Worm (Caenorhabditis elegans) whole organism, L3 larva: ENCODE data around the gene R02D5.3.

Experiments
- ZK546.5 ChIP-seq: sonication (generic microtip); optimal IDR thresholded peaks from 2 replicates; lab custom pipeline; 2017; ENCODE audit warnings: missing biosample characterization, missing genetic modification characterization
- ama-1 ChIP-seq: fragments of 150-350 bp; optimal IDR thresholded peaks from 2 replicates; lab custom pipeline; 2018
- ceh-28 ChIP-seq: fragments of 150-350 bp; optimal IDR thresholded peaks from 2 replicates; lab custom pipeline; 2014; ENCODE audit warnings: missing biosample characterization, missing genetic modification reagents, missing genetic modification characterization
- ceh-82 ChIP-seq: fragments of 150-350 bp; optimal IDR thresholded peaks from 2 replicates; lab custom pipeline; 2014; ENCODE audit warnings: missing biosample characterization, missing genetic modification characterization
- ceh-9 ChIP-seq: sonication (generic microtip); optimal IDR thresholded peaks from 2 replicates; lab custom pipeline; 2018; ENCODE audit warnings: missing biosample characterization, missing genetic modification characterization
- elt-3 ChIP-seq, 3 experiments: fragments of 150-350 bp in 1 of 3; sonication (generic microtip) in 2 of 3; optimal IDR thresholded peaks; 2 replicates in 2 of 3; 4 replicates in 1 of 3; lab custom pipeline; 2014 to 2017; ENCODE audit warnings: missing biosample characterization in 3 of 3, missing genetic modification characterization in 3 of 3
- mml-1 ChIP-seq: fragments of 150-350 bp; sonication (generic microtip); optimal IDR thresholded peaks from 3 replicates; lab custom pipeline; 2014; ENCODE audit warnings: missing biosample characterization, missing genetic modification characterization
- nhr-28 ChIP-seq: fragments of 150-350 bp; optimal IDR thresholded peaks from 2 replicates; lab custom pipeline; 2014; ENCODE audit warnings: missing biosample characterization, missing genetic modification characterization
- nhr-76 ChIP-seq: fragments of 150-350 bp; sonication (generic microtip); optimal IDR thresholded peaks from 5 replicates; lab custom pipeline; 2014; ENCODE audit warnings: missing biosample characterization, missing genetic modification characterization
- pqm-1 ChIP-seq: fragments of 150-350 bp; optimal IDR thresholded peaks from 2 replicates; lab custom pipeline; 2017; ENCODE audit warnings: missing biosample characterization, missing genetic modification characterization, inconsistent platforms
- skn-1 ChIP-seq: fragments of 150-350 bp; optimal IDR thresholded peaks from 2 replicates; lab custom pipeline; 2014; ENCODE audit warnings: missing biosample characterization, missing genetic modification characterization
- snpc-4 ChIP-seq: fragments of 150-350 bp; optimal IDR thresholded peaks from 2 replicates; lab custom pipeline; 2014; ENCODE audit warnings: missing biosample characterization, missing genetic modification characterization
- unc-39 ChIP-seq: sonication (generic microtip); optimal IDR thresholded peaks from 4 replicates; lab custom pipeline; 2017; ENCODE audit warnings: missing biosample characterization, missing genetic modification characterization
- zag-1 ChIP-seq: fragments of 150-350 bp; optimal IDR thresholded peaks from 2 replicates; lab custom pipeline; 2014; ENCODE audit warnings: missing biosample characterization, missing genetic modification characterization

- no peak for TF ChIP-seq nhr-28 (tag; lab: Kevin White, UChicago)
- no peak for TF ChIP-seq nhr-76 (tag; lab: Kevin White, UChicago)
- no peak for TF ChIP-seq snpc-4
- TF ChIP-seq ceh-82, result no peak
- no peak for TF ChIP-seq unc-39
- TF ChIP-seq ama-1, result no peak
- TF ChIP-seq pqm-1 (tag; lab: Kevin White, UChicago), result no peak
- TF ChIP-seq zag-1 (tag; lab: Kevin White, UChicago), result no peak
- TF ChIP-seq ceh-28, result no peak
- no peak for TF ChIP-seq mml-1 (tag; lab: Kevin White, UChicago)
- TF ChIP-seq skn-1 (tag; lab: Kevin White, UChicago), result no peak
- TF ChIP-seq elt-3 (tag; optimal IDR thresholded peaks at IDR 0.05; lab: Kevin White, UChicago), result no peak
- no peak for TF ChIP-seq ZK546.5
- TF ChIP-seq ceh-9 (tag; lab: Kevin White, UChicago), result no peak
Observed at ce11 chrV:14532374-14532773, 49.4 kb downstream of the R02D5.3 start.
